Worm (Caenorhabditis elegans) whole organism, late embryonic: ENCODE data around the gene nas-28.

ENCODE experiments used
- K09A11.1 ChIP-seq: sonication (generic microtip); optimal IDR thresholded peaks from 2 replicates; lab custom pipeline; 2017; ENCODE audit warnings: antibody characterized with exemption, mild to moderate bottlenecking, missing genetic modification characterization, missing compliant biosample characterization; ENCODE audit not compliant: insufficient read depth
- ceh-31 ChIP-seq: sonication (generic microtip); optimal IDR thresholded peaks from 2 replicates; lab custom pipeline; 2016; ENCODE audit warnings: missing genetic modification characterization, missing compliant biosample characterization
- ceh-45 ChIP-seq: fragments of 200-800 bp; sonication (Bioruptor generic); IDR thresholded peaks from 2 replicates; pipeline ENCODE4 v1.3.6; 2022; ENCODE audit warnings: missing genetic modification reagents, missing genetic modification characterization, missing compliant biosample characterization
- hlh-13 ChIP-seq: fragments of 200-800 bp; sonication (Bioruptor generic); optimal IDR thresholded peaks from 2 replicates; lab custom pipeline; 2018; ENCODE audit warnings: mild to moderate bottlenecking, missing genetic modification characterization, missing compliant biosample characterization
- hlh-30 ChIP-seq: sonication (generic microtip); optimal IDR thresholded peaks from 2 replicates; lab custom pipeline; 2017; ENCODE audit warnings: antibody characterized with exemption, missing genetic modification characterization, missing compliant biosample characterization; ENCODE audit not compliant: insufficient read depth
- nfya-1 ChIP-seq: sonication (generic microtip); optimal IDR thresholded peaks from 2 replicates; lab custom pipeline; 2017; ENCODE audit warnings: missing genetic modification characterization, mild to moderate bottlenecking, missing compliant biosample characterization, antibody characterized with exemption, moderate library complexity
- nhr-11 ChIP-seq: fragments of 150-350 bp; optimal IDR thresholded peaks from 2 replicates; lab custom pipeline; 2014; ENCODE audit warnings: missing biosample characterization, missing genetic modification characterization
- pag-3 ChIP-seq: sonication (generic microtip); optimal IDR thresholded peaks from 2 replicates; lab custom pipeline; 2016; ENCODE audit warnings: missing compliant biosample characterization, missing genetic modification characterization, borderline replicate concordance
- unc-55 ChIP-seq: sonication (generic microtip); optimal IDR thresholded peaks from 2 replicates; lab custom pipeline; 2017; ENCODE audit warnings: missing biosample characterization, missing genetic modification reagents, missing genetic modification characterization

ce11 chrIII:6215476-6215875 lies 32.5 kb upstream of the nas-28 start, which contains the start of gene C23G10.11:
- TF ChIP-seq hlh-30 (tag; lab: Kevin White, UChicago) (no peak), pag-3 (no peak), nhr-11 (tag; lab: Kevin White, UChicago) (no peak), ceh-31 (tag; lab: Kevin White, UChicago) (no peak), nfya-1 (tag; lab: Kevin White, UChicago) (no peak), ceh-45 (GFP tag; lab: Robert Waterston, UW) (no peak), K09A11.1 (tag; lab: Kevin White, UChicago) (no peak), unc-55 (GFP tag; lab: Kevin White, UChicago) (no peak), hlh-13 (GFP tag; lab: Kevin White, UChicago) (no peak)
